Worm (Caenorhabditis elegans) whole organism, L4 larva: Measurements from ENCODE around the gene ergi-2.
A peak's percentile ranks its signal among the peaks of the same experiment; 100 is the strongest.

ENCODE experiments used
- ama-1 ChIP-seq: fragments of 150-350 bp; optimal IDR thresholded peaks from 2 replicates; lab custom pipeline; 2014; ENCODE audit warnings: inconsistent platforms, mixed read lengths
- ceh-44 ChIP-seq: fragments of 200-800 bp; sonication (Bioruptor generic); IDR thresholded peaks from 2 replicates; pipeline ENCODE4 v1.3.6; 2022; ENCODE audit warnings: missing genetic modification reagents, missing genetic modification characterization, missing compliant biosample characterization
- hlh-30 ChIP-seq: sonication (generic microtip); optimal IDR thresholded peaks from 2 replicates; lab custom pipeline; 2017; ENCODE audit warnings: antibody characterized with exemption, mild to moderate bottlenecking, missing genetic modification characterization, missing compliant biosample characterization; ENCODE audit not compliant: insufficient read depth
- lin-13 ChIP-seq: fragments of 150-350 bp; optimal IDR thresholded peaks from 2 replicates; lab custom pipeline; 2014; ENCODE audit warnings: missing biosample characterization, missing genetic modification reagents, missing genetic modification characterization
- lsy-2 ChIP-seq, 2 experiments: fragments of 150-350 bp in 1 of 2; sonication (generic microtip) in 1 of 2; optimal IDR thresholded peaks; 2 replicates each; lab custom pipeline; 2014 to 2017; ENCODE audit warnings: missing biosample characterization in 2 of 2, missing genetic modification characterization in 2 of 2
- mdl-1 ChIP-seq, 2 experiments: fragments of 150-350 bp in 1 of 2; sonication (generic microtip) in 1 of 2; optimal IDR thresholded peaks; 2 replicates each; lab custom pipeline; 2014 to 2017; ENCODE audit warnings: missing biosample characterization in 2 of 2, missing genetic modification characterization in 2 of 2
- mep-1 ChIP-seq: fragments of 150-350 bp; sonication (generic microtip); optimal IDR thresholded peaks from 3 replicates; lab custom pipeline; 2014; ENCODE audit warnings: missing biosample characterization, missing genetic modification characterization
- mxl-2 ChIP-seq: fragments of 200-800 bp; sonication (Bioruptor generic); conservative IDR thresholded peaks from 2 replicates; pipeline ENCODE4 v1.3.6; 2022; ENCODE audit warnings: missing genetic modification reagents, missing genetic modification characterization, missing compliant biosample characterization
- unc-62 ChIP-seq, 3 experiments: fragments of 150-350 bp in 1 of 3; sonication (generic microtip); optimal IDR thresholded peaks in 2 of 3; peaks in 1 of 3; 1 replicate in 1 of 3; 2 replicates in 2 of 3; lab custom pipeline; 2014 to 2017; ENCODE audit warnings: missing biosample characterization in 3 of 3, missing genetic modification characterization in 3 of 3, missing genetic modification reagents in 3 of 3, missing genotype in 1 of 3

DNA sequence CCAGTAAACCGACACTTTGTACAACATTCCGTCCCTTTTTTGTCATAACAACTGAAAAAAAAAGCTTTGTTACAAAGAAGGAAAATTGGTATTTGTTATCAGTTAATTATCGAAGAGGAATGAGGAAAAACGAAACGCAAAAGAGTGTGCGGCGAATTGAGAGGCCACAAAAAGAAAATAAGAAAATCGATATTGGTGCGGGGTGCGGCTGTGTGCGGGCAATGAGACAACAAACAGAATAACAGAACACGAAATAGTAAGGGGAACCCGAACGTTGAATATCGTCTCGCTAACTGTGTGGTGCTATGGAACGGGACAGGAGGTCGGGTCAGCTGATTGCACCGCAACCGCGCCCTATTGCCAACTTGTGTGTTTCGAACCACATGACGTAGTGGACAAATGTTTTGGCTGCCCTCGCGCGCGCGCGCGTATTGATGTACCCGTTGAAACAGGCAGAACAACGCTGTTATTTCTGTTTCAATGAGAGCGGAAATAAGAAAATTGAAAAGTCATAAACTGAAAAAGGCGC is 33.5 kb upstream of the ergi-2 start, which contains the start of gene C18B12.4:
- peak in 1 of 2 experiments; percentile 98 for TF ChIP-seq unc-62 (GFP tag; optimal IDR thresholded peaks at IDR 0.05 in 1 of 2; lab: Kevin White, UChicago)
- no peak for TF ChIP-seq unc-62 (tag; optimal IDR thresholded peaks at IDR 0.05; lab: Kevin White, UChicago)
- peak; percentile 100 for TF ChIP-seq hlh-30 (tag; lab: Kevin White, UChicago)
- TF ChIP-seq mdl-1 (tag; optimal IDR thresholded peaks at IDR 0.05; lab: Kevin White, UChicago) = peak; percentile 67 to 92
- no peak for TF ChIP-seq mxl-2 (GFP tag; lab: Robert Waterston, UW)
- peak; percentile 93 for TF ChIP-seq mep-1 (tag; lab: Kevin White, UChicago)
- TF ChIP-seq ceh-44 (GFP tag; lab: Robert Waterston, UW) = no peak
- peak; percentile 60 to 80 for TF ChIP-seq lsy-2 (tag; optimal IDR thresholded peaks at IDR 0.05; lab: Kevin White, UChicago)
- TF ChIP-seq ama-1 (lab: Kevin White, UChicago) = peak; percentile 78
- peak; percentile 93 for TF ChIP-seq lin-13 (GFP tag; lab: Kevin White, UChicago)
